Worm (Caenorhabditis elegans): ENCODE measurements around the gene cwp-3.
A peak's percentile ranks its signal among the peaks of the same experiment; 100 is the strongest.

Gene cwp-3

ce11 chrV:4879251-4879650 lies 36.6 kb downstream of the cwp-3 start, which contains the start of gene T19H12.15:
Gene T19H12.15 (minus strand): TSS chrV:4879351.
- TF ChIP-seq ceh-9 (tag; optimal IDR thresholded peaks at IDR 0.05) (no peak), nhr-23 (tag; optimal IDR thresholded peaks at IDR 0.05) (no peak), lin-15B (tag; optimal IDR thresholded peaks at IDR 0.05) (no peak), fos-1 (tag; optimal IDR thresholded peaks at IDR 0.05) (no peak)

ce11 chrV:4881377-4881776 lies 38.7 kb downstream of the cwp-3 start, which contains the start of gene str-32:
Gene str-32 (minus strand): TSS chrV:4881477.
- TF ChIP-seq egl-5 (tag; optimal IDR thresholded peaks at IDR 0.05) = no peak

ce11 chrV:4884490-4884889 lies 41.9 kb downstream of the cwp-3 start, which contains the start of gene T19H12.12:
Gene T19H12.12 (plus strand): TSS chrV:4884790.
- TF ChIP-seq lin-15B (tag; optimal IDR thresholded peaks at IDR 0.05) (no peak), nhr-43 (tag; optimal IDR thresholded peaks at IDR 0.05; ENCODE audit: poor library complexity, severe bottlenecking) (no peak)

- TF ChIP-seq pha-4 (tag; optimal IDR thresholded peaks at IDR 0.05) (no peak), pqm-1 (tag; optimal IDR thresholded peaks at IDR 0.05) (no peak)
These were observed 42.7 kb downstream of the cwp-3 start, which contains the start of gene T19H12.3 for ce11 chrV:4885372-4885771. Gene T19H12.3 (plus strand): TSS chrV:4885672.

ce11 chrV:4889477-4889876 lies 46.8 kb downstream of the cwp-3 start, which contains the start of gene ugt-12:
Gene ugt-12 (minus strand): TSS chrV:4889629.
- TF ChIP-seq jun-1 (tag; optimal IDR thresholded peaks at IDR 0.05) = no peak
- TF ChIP-seq mdl-1 (tag; optimal IDR thresholded peaks at IDR 0.05) = no peak
- peak; percentile 39 for TF ChIP-seq pha-4 (tag; optimal IDR thresholded peaks at IDR 0.05)
- peak; percentile 43 for TF ChIP-seq pqm-1 (tag; optimal IDR thresholded peaks at IDR 0.05)
- no peak for TF ChIP-seq hmg-11 (tag; optimal IDR thresholded peaks at IDR 0.05)
- no peak for TF ChIP-seq lsy-12 (tag; optimal IDR thresholded peaks at IDR 0.05)
- peak; percentile 35 for TF ChIP-seq nhr-23 (tag; optimal IDR thresholded peaks at IDR 0.05)
- no peak for TF ChIP-seq lin-15B (tag; optimal IDR thresholded peaks at IDR 0.05)
- peak; percentile 71 for TF ChIP-seq elt-2 (tag; optimal IDR thresholded peaks at IDR 0.05)
- TF ChIP-seq sea-2 (GFP tag; optimal IDR thresholded peaks at IDR 0.05) = no peak

- TF ChIP-seq sea-2 (GFP tag; optimal IDR thresholded peaks at IDR 0.05) = no peak
- no peak for TF ChIP-seq fos-1 (tag; optimal IDR thresholded peaks at IDR 0.05)
- TF ChIP-seq lin-15B (tag; optimal IDR thresholded peaks at IDR 0.05) = no peak
- no peak for TF ChIP-seq ama-1 (optimal IDR thresholded peaks at IDR 0.05)
- no peak for TF ChIP-seq egl-27 (tag; optimal IDR thresholded peaks at IDR 0.05)
- no peak for TF ChIP-seq zag-1 (tag; optimal IDR thresholded peaks at IDR 0.05)
- TF ChIP-seq eor-1 (tag; optimal IDR thresholded peaks at IDR 0.05) = no peak
- no peak for TF ChIP-seq nhr-11 (tag; optimal IDR thresholded peaks at IDR 0.05)
- no peak for TF ChIP-seq R02D3.7 (tag; optimal IDR thresholded peaks at IDR 0.05)
- no peak for TF ChIP-seq fkh-2 (tag; optimal IDR thresholded peaks at IDR 0.05)
- TF ChIP-seq jun-1 (tag; optimal IDR thresholded peaks at IDR 0.05) = no peak
- TF ChIP-seq nhr-25 (tag; optimal IDR thresholded peaks at IDR 0.05) = no peak
- TF ChIP-seq egl-5 (tag; optimal IDR thresholded peaks at IDR 0.05) = no peak
- TF ChIP-seq lin-39 (tag; optimal IDR thresholded peaks at IDR 0.05) = no peak
- TF ChIP-seq skn-1 (tag; optimal IDR thresholded peaks at IDR 0.05) = no peak
These were observed 47.4 kb downstream of the cwp-3 start, which contains the start of gene T19H12.2 for ce11 chrV:4889976-4890479. Gene T19H12.2 (plus strand): TSS chrV:4890429.

- TF ChIP-seq egl-27 (tag; optimal IDR thresholded peaks at IDR 0.05) (no peak), nhr-28 (tag; optimal IDR thresholded peaks at IDR 0.05) (no peak), elt-2 (tag; optimal IDR thresholded peaks at IDR 0.05) (no peak), daf-12 (tag; optimal IDR thresholded peaks at IDR 0.05) (no peak), hmg-11 (tag; optimal IDR thresholded peaks at IDR 0.05) (no peak), nhr-25 (tag; optimal IDR thresholded peaks at IDR 0.05) (no peak), nfya-1 (tag; optimal IDR thresholded peaks at IDR 0.05; ENCODE audit: insufficient read depth) (no peak), aly-2 (tag; optimal IDR thresholded peaks at IDR 0.05) (no peak), nhr-12 (tag; optimal IDR thresholded peaks at IDR 0.05) (no peak), nhr-23 (tag; optimal IDR thresholded peaks at IDR 0.05) (no peak)
These were observed 48.1 kb downstream of the cwp-3 start for ce11 chrV:4890781-4891180.

All from whole organism, L3 larva.